Fruit fly (Drosophila melanogaster): ENCODE results near the gene CG15172.

The CG15172 gene

dm6 chr2L:19026491-19027197 is 4.4 kb downstream of the CG15172 start (continued):
- TF ChIP-seq CG11504 (tag; optimal IDR thresholded peaks at IDR 0.05), result peak; percentile 46
- TF ChIP-seq CG2202 (tag; optimal IDR thresholded peaks at IDR 0.05), result no peak
- peak; percentile 66; the same call in 2 of the 3 replicates for TF ChIP-seq dysf (GFP tag; IDR thresholded peaks at IDR 0.05)
- no peak for TF ChIP-seq MESR4 (GFP tag; optimal IDR thresholded peaks at IDR 0.05)
- no peak for TF ChIP-seq D (optimal IDR thresholded peaks at IDR 0.05)
- TF ChIP-seq D (GFP tag; optimal IDR thresholded peaks at IDR 0.05), result no peak
- 0 out of 2 replicates have a peak, but pooled peaks have one; percentile 16 for TF ChIP-seq Rfx (GFP tag; IDR thresholded peaks at IDR 0.05)
- peak; percentile 43; the same call in 1 of the 3 replicates for TF ChIP-seq CG7357 (GFP tag; IDR thresholded peaks at IDR 0.05)
- TF ChIP-seq CG5953 (GFP tag; IDR thresholded peaks at IDR 0.05), result no peak
- TF ChIP-seq CG9215 (GFP tag; IDR thresholded peaks at IDR 0.05), result peak; percentile 46
- TF ChIP-seq Ets65A (GFP tag), result peak; percentile 81
- no peak; the same call in 2 of the 3 replicates for TF ChIP-seq Optix (GFP tag; IDR thresholded peaks at IDR 0.05)
- TF ChIP-seq CG17829 (tag; optimal IDR thresholded peaks at IDR 0.05), result peak; percentile 21
- TF ChIP-seq CG12744 (GFP tag; optimal IDR thresholded peaks at IDR 0.05), result peak; percentile 31
- TF ChIP-seq corto (GFP tag; optimal IDR thresholded peaks at IDR 0.05), result no peak
- peak; percentile 48 for TF ChIP-seq ATbp (GFP tag; optimal IDR thresholded peaks at IDR 0.05)
- peak; percentile 51 for TF ChIP-seq seq (GFP tag; IDR thresholded peaks at IDR 0.05)
- peak; percentile 6 for TF ChIP-seq ems (GFP tag; optimal IDR thresholded peaks at IDR 0.05)
- peak; percentile 30 for TF ChIP-seq CG13775 (GFP tag; optimal IDR thresholded peaks at IDR 0.05)
- peak; percentile 70 for TF ChIP-seq B-H2 (GFP tag; optimal IDR thresholded peaks at IDR 0.05)
- TF ChIP-seq Pdp1 (GFP tag; optimal IDR thresholded peaks at IDR 0.05), result peak in 1 of 2 experiments; percentile 8
- peak; percentile 48 for TF ChIP-seq CG30403 (GFP tag; optimal IDR thresholded peaks at IDR 0.05)
- peak; percentile 48 for TF ChIP-seq CG6813 (GFP tag; optimal IDR thresholded peaks at IDR 0.05)
- no peak for TF ChIP-seq Max (GFP tag; optimal IDR thresholded peaks at IDR 0.05)
- no peak for TF ChIP-seq aop (GFP tag; IDR thresholded peaks at IDR 0.05)
- TF ChIP-seq HmgD (GFP tag; optimal IDR thresholded peaks at IDR 0.05), result no peak
- no peak for TF ChIP-seq CG6175 (GFP tag; IDR thresholded peaks at IDR 0.05)
- TF ChIP-seq pzg (GFP tag; optimal IDR thresholded peaks at IDR 0.05), result no peak
- TF ChIP-seq crol (GFP tag; IDR thresholded peaks at IDR 0.05), result peak; percentile 79
- no peak for TF ChIP-seq pan (optimal IDR thresholded peaks at IDR 0.05)
- peak in 1 of 2 experiments; percentile 20 for TF ChIP-seq pan (GFP tag; optimal IDR thresholded peaks at IDR 0.05 in 1 of 2, IDR thresholded peaks at IDR 0.05 in 1 of 2)
- TF ChIP-seq scrt (GFP tag; optimal IDR thresholded peaks at IDR 0.05), result peak; percentile 64
- TF ChIP-seq CG9817 (tag; optimal IDR thresholded peaks at IDR 0.05), result peak; percentile 22
- TF ChIP-seq CG15601 (tag; optimal IDR thresholded peaks at IDR 0.05), result peak; percentile 15
- TF ChIP-seq HLH3B (GFP tag; IDR thresholded peaks at IDR 0.05), result peak; percentile 48; the same call in 1 of the 2 replicates
- peak; percentile 64 for TF ChIP-seq CG31441 (GFP tag; IDR thresholded peaks at IDR 0.05)
- TF ChIP-seq CG10274 (GFP tag; optimal IDR thresholded peaks at IDR 0.05), result no peak
- TF ChIP-seq Hr3 (GFP tag; optimal IDR thresholded peaks at IDR 0.05), result no peak
- peak; percentile 50 for TF ChIP-seq fd3F (GFP tag; optimal IDR thresholded peaks at IDR 0.05)
- TF ChIP-seq CG8089 (GFP tag; optimal IDR thresholded peaks at IDR 0.05), result no peak
- TF ChIP-seq row (GFP tag; IDR thresholded peaks at IDR 0.05), result peak; percentile 76
- TF ChIP-seq CG7556 (GFP tag; optimal IDR thresholded peaks at IDR 0.05), result peak; percentile 88
- TF ChIP-seq cwo (GFP tag; optimal IDR thresholded peaks at IDR 0.05), result peak; percentile 68
- peak; percentile 35; the same call in 1 of the 2 replicates for TF ChIP-seq sob (GFP tag; IDR thresholded peaks at IDR 0.05)
- TF ChIP-seq ac (GFP tag; optimal IDR thresholded peaks at IDR 0.05), result no peak
- peak; percentile 57 for TF ChIP-seq CG17359 (tag; optimal IDR thresholded peaks at IDR 0.05)
- no peak for TF ChIP-seq CG6272 (GFP tag; IDR thresholded peaks at IDR 0.05)
- peak; percentile 60 for TF ChIP-seq CG18619 (GFP tag; optimal IDR thresholded peaks at IDR 0.05)
- peak; percentile 61 for TF ChIP-seq Ptx1 (GFP tag; IDR thresholded peaks at IDR 0.05)
- TF ChIP-seq odd (GFP tag; optimal IDR thresholded peaks at IDR 0.05), result peak; percentile 35
